Worm (Caenorhabditis elegans): ENCODE data around the gene srh-52.
A peak's percentile ranks its signal among the peaks of the same experiment; 100 is the strongest.

srh-52 gene

DNA sequence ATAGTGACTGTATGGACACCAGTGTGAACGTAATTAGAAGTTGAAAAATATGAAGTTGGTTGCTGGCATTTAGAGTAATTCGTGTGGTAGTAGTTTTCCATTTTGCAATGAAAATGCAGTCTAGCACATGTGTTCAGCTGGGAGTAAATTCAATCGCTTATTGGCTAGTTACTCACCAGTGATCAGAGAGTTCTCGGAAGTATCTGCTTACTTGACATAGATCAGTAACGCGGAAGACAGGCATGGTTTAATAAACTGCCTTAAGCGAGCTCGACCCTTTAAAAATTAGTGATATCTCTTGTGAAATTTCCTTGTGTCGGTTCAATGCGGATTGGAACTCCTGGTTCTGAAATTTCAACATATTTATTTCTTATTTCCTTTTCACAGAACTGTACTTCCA is at the start of gene srh-52:
Gene srh-52, minus strand, starts transcription at position 101 of the 400 bp plus-strand sequence.
- TF ChIP-seq ama-1 (optimal IDR thresholded peaks at IDR 0.05) (no peak), nhr-237 (tag; optimal IDR thresholded peaks at IDR 0.05) (no peak), dmd-4 (tag; optimal IDR thresholded peaks at IDR 0.05) (no peak), mab-5 (tag; optimal IDR thresholded peaks at IDR 0.05) (no peak), elt-1 (tag; optimal IDR thresholded peaks at IDR 0.05) (no peak), ztf-1 (GFP tag; conservative IDR thresholded peaks at IDR 0.05) (no peak), gmeb-1 (tag; optimal IDR thresholded peaks at IDR 0.05) (no peak), aly-2 (tag; optimal IDR thresholded peaks at IDR 0.05) (no peak), ZK546.5 (tag; optimal IDR thresholded peaks at IDR 0.05) (no peak), elt-3 (tag; optimal IDR thresholded peaks at IDR 0.05) (no peak), lsy-2 (tag; optimal IDR thresholded peaks at IDR 0.05) (no peak), nhr-10 (tag; optimal IDR thresholded peaks at IDR 0.05) (no peak), nhr-6 (tag; optimal IDR thresholded peaks at IDR 0.05) (no peak), nhr-129 (tag; optimal IDR thresholded peaks at IDR 0.05) (no peak)

DNA sequence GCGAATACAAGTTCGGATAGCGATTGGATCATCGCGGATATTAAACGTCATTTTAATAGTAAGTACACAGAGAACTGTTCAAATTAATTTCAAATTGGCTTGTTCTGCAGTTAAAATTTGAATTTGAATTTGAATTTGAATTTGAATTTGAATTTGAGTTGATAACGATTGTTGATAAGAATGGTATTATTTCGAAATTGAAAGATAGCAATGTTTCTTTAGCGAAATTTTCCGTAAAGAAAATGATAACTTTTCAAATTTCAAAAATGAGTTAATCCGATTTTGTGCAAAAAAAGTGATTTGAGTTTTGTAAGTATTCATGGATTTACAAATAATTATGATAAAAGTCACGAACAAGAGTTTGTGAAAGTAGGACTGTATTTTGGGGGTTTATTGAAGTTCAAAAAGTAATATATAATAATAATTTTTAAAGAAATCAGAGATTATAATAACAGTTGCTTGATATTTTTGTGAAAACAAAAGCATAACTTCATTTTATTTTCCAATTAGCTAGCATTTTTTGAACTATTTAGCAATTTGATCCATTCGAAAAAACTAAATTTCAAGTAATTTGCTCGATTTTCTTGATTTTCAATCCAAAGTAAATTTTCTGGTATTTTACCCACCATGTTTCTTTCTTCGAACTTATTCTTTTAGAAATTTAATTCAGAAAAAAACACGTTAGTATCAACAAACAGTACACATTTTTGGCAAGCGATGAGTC is 49.4 kb upstream of the srh-52 start, which contains the start of gene Y36E3A.2:
Gene Y36E3A.2, plus strand, starts transcription at position 674 of the 724 bp plus-strand sequence.
- TF ChIP-seq nhr-11 (tag; optimal IDR thresholded peaks at IDR 0.05) (no peak), lsy-2 (tag; optimal IDR thresholded peaks at IDR 0.05) (no peak), ceh-82 (tag; optimal IDR thresholded peaks at IDR 0.05) (no peak), egl-27 (tag; optimal IDR thresholded peaks at IDR 0.05) (no peak), fos-1 (tag; optimal IDR thresholded peaks at IDR 0.05) (peak; percentile 48), sma-3 (GFP tag; optimal IDR thresholded peaks at IDR 0.05) (no peak)

DNA sequence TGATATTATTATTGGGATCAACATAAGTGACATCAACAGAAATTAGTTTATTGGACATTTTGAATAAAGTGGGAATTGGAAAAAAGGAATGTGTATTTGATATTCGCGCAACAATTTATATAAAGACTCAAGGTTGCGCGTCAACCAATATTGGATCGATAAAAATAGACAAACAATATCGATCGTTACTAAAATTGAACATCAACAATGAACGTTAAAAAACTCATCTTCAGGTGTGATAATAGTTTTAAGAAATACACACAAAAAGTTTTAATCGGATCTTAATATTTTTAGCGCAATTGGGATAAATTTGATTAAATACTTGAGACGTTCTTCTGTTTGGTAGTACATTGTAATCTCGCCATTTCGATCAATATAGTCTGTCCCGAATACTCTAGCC is 47.5 kb upstream of the srh-52 start, which contains the start of gene fbxa-104:
Gene fbxa-104, minus strand, starts transcription at position 83 of the 400 bp plus-strand sequence.
- TF ChIP-seq F13H6.1 (tag; optimal IDR thresholded peaks at IDR 0.05) (no peak), nhr-12 (tag; optimal IDR thresholded peaks at IDR 0.05) (no peak)

DNA sequence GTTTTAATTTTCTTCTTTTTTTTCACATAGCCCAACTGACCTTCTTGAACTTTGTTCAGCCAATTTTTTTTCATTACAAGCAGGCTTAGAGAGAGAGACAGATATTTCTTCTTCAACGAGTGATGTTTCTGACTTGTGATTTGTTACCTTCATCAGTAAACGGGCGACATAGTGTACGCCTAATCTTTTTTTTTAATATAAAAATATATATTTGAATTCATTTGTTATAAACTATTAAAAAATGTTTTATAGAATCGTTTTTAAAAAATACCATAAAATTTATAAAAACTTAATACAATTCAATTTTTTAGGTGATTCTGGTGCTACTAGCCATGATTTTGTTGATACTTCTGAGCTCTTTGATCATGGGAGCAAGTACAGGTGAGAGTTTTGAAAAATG is 41.7 kb upstream of the srh-52 start, which contains the start of gene T06E6.10:
Gene T06E6.10, plus strand, starts transcription at position 301 of the 400 bp plus-strand sequence.
- TF ChIP-seq nhr-21 (tag; optimal IDR thresholded peaks at IDR 0.05) (no peak), aly-2 (tag; optimal IDR thresholded peaks at IDR 0.05) (no peak), mbf-1 (tag; optimal IDR thresholded peaks at IDR 0.05) (no peak), ztf-4 (tag; optimal IDR thresholded peaks at IDR 0.05) (no peak)

DNA sequence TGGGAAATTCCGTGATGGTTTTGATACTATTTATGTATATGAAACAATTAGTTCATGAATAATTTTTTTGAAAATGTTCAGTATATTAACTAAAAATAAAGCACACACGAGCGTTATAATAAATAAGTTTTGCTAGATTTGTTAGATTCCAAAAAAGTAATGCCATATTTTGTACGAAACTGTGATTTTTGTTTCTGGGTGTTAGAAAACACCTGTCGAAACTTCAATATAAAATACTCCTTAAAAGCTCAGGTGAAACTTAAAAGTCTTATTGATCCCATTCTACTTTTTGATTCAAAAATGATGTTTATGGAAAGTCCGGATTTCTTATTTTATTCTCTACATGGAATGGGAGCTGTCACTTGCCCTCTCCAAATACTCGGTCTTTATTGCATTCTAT is 39.8 kb upstream of the srh-52 start, which contains the start of gene srh-265:
Gene srh-265, plus strand, starts transcription at position 301 of the 400 bp plus-strand sequence.
- TF ChIP-seq aly-2 (tag; optimal IDR thresholded peaks at IDR 0.05), result no peak
- TF ChIP-seq blmp-1 (tag; optimal IDR thresholded peaks at IDR 0.05; ENCODE audit: insufficient read depth), result no peak
- TF ChIP-seq mab-5 (tag; optimal IDR thresholded peaks at IDR 0.05), result no peak
- no peak for TF ChIP-seq elt-1 (tag; optimal IDR thresholded peaks at IDR 0.05)
- no peak for TF ChIP-seq unc-55 (GFP tag; optimal IDR thresholded peaks at IDR 0.05)
- TF ChIP-seq elt-3 (tag; optimal IDR thresholded peaks at IDR 0.05), result no peak
- no peak for TF ChIP-seq nhr-77 (tag; optimal IDR thresholded peaks at IDR 0.05)

DNA sequence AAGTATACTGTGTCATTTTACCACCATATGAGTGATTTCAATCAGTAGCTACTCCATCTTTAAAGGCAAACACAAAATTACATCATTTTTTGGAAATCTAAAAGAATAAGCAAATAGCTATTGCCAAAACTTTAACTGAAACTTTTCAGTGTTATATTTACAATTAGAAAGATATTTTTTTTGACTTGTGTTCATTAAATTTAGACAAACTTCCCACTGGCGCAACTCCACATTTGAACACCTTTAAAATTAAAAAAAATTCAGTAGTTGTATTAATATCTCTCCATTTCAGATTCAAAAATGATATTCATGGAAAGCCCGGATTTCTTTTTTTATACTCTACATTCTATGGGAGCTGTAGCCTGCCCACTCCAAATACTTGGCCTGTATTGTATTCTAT is 37.7 kb upstream of the srh-52 start, which contains the start of gene srh-264:
Gene srh-264, plus strand, starts transcription at position 301 of the 400 bp plus-strand sequence.
- TF ChIP-seq egl-27 (tag; optimal IDR thresholded peaks at IDR 0.05) (no peak), nhr-6 (tag; optimal IDR thresholded peaks at IDR 0.05) (no peak), peb-1 (tag; optimal IDR thresholded peaks at IDR 0.05) (no peak)

DNA sequence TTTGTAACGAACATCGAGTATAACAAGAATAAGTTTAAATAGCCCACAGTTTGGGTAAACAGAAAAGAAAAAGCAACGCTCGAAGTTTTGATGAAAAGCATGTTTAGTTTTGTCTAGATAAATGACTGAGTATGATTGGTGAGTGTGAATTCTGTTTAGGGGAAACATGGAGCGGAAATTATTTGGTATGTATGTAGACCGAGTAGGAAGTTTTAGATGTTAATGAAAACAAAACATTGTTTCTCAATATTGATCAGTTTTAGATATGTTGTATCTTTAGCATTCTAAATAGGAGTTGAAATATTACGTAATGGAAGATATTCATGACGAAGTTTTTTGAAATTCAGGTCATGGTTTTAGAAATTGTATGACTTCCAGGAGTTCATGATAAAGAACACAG is 36.5 kb upstream of the srh-52 start, which contains the start of gene srbc-63:
Gene srbc-63, minus strand, starts transcription at position 101 of the 400 bp plus-strand sequence.
- TF ChIP-seq Y55F3AM.14 (GFP tag; optimal IDR thresholded peaks at IDR 0.05) (no peak), nhr-77 (tag; optimal IDR thresholded peaks at IDR 0.05) (no peak), egl-27 (tag; optimal IDR thresholded peaks at IDR 0.05) (no peak), nhr-23 (tag; optimal IDR thresholded peaks at IDR 0.05) (no peak), elt-1 (tag; optimal IDR thresholded peaks at IDR 0.05) (no peak), sma-9 (GFP tag; optimal IDR thresholded peaks at IDR 0.05) (no peak), sma-9 (tag; optimal IDR thresholded peaks at IDR 0.05) (no peak), nhr-25 (tag; optimal IDR thresholded peaks at IDR 0.05) (no peak), mbf-1 (tag; optimal IDR thresholded peaks at IDR 0.05) (no peak), C34F6.9 (tag; optimal IDR thresholded peaks at IDR 0.05) (no peak), elt-3 (tag; optimal IDR thresholded peaks at IDR 0.05) (no peak), ceh-82 (tag; optimal IDR thresholded peaks at IDR 0.05) (no peak), skn-1 (tag; optimal IDR thresholded peaks at IDR 0.05) (no peak)

All from whole organism, L2 larva.